Fruit fly (Drosophila melanogaster) whole organism, embryonic: ENCODE measurements around the gene eIF4A.

Experiments used
- CG8478 ChIP-seq: fragments of >200 bp; optimal IDR thresholded peaks from 2 replicates; lab custom pipeline; 2018
- CG9817 ChIP-seq: fragments of 200-800 bp; sonication (Bioruptor generic); optimal IDR thresholded peaks from 2 replicates; lab custom pipeline; 2018; ENCODE audit warnings: missing biosample characterization, mild to moderate bottlenecking, missing genetic modification characterization, moderate library complexity
- Elba2 ChIP-seq: fragments of 200-800 bp; sonication (Bioruptor generic); optimal IDR thresholded peaks from 3 replicates; lab custom pipeline; 2016; ENCODE audit warnings: missing biosample characterization, missing genetic modification characterization
- Opbp ChIP-seq: fragments of 200-800 bp; sonication (Bioruptor generic); IDR thresholded peaks from 3 replicates; pipeline ENCODE4 v1.3.6; 2022; ENCODE audit warnings: missing biosample characterization, missing genetic modification characterization; ENCODE audit not compliant: partially characterized antibody
- Optix ChIP-seq: fragments of 200-800 bp; sonication (Bioruptor generic); IDR thresholded peaks from 3 replicates; pipeline ENCODE4 v1.3.6; 2022; ENCODE audit warnings: missing biosample characterization, missing genetic modification characterization
- Ssrp ChIP-seq: fragments of 200-800 bp; sonication (Bioruptor generic); optimal IDR thresholded peaks from 2 replicates; lab custom pipeline; 2018; ENCODE audit warnings: missing biosample characterization, mild to moderate bottlenecking, missing genetic modification characterization, moderate library complexity
- p53 ChIP-seq: fragments of 200-800 bp; sonication (Bioruptor generic); optimal IDR thresholded peaks from 2 replicates; lab custom pipeline; 2016; ENCODE audit warnings: missing biosample characterization, missing genetic modification characterization
- pan ChIP-seq, 4 experiments: fragments of >200 bp in 3 of 4; fragments of 200-800 bp in 1 of 4; sonication (Bioruptor generic) in 1 of 4; optimal IDR thresholded peaks in 3 of 4; IDR thresholded peaks in 1 of 4; 2 replicates each; pipeline versions ENCODE4 v1.3.6 to Lab custom; 2017 to 2022; ENCODE audit warnings: missing biosample characterization in 2 of 4, missing genetic modification characterization in 2 of 4, mixed read lengths in 1 of 4
- sug ChIP-seq: fragments of 200-800 bp; optimal IDR thresholded peaks from 2 replicates; lab custom pipeline; 2019; ENCODE audit warnings: missing biosample characterization, mild to moderate bottlenecking, missing genetic modification characterization, moderate library complexity

DNA sequence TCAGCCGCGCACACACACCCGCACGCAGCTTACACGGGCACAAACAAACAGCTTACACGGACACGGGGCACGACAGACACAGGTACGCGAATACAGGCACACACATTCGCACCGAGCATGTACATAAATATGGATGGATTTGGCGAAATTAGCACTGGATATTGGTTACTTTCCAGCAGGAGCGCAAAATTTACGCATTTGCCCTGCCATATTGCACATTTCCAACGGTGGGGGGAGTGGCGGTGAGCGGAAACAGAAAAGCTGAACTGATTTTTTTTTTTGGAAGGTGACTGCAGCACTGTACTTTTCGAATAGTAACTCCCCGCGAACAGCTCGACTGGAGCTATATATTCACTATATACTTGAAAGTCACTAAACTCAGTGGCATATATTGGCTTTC is 16.8 kb downstream of the eIF4A start:
- no peak for TF ChIP-seq Optix (GFP tag; lab: Robert Waterston, UW)
- no peak for TF ChIP-seq Elba2 (GFP tag; lab: Kevin White, UChicago)
- TF ChIP-seq sug (tag; lab: Kevin White, UChicago) = no peak
- TF ChIP-seq Opbp (GFP tag; lab: Robert Waterston, UW) = no peak
- TF ChIP-seq pan (optimal IDR thresholded peaks at IDR 0.05; lab: Kevin White, UChicago) = no peak
- TF ChIP-seq pan (GFP tag; optimal IDR thresholded peaks at IDR 0.05 in 1 of 2, IDR thresholded peaks at IDR 0.05 in 1 of 2) = no peak
- no peak for TF ChIP-seq Ssrp (tag; lab: Kevin White, UChicago)
- no peak for TF ChIP-seq p53 (GFP tag; lab: Kevin White, UChicago)
- TF ChIP-seq CG9817 (tag; lab: Kevin White, UChicago) = no peak
- TF ChIP-seq CG8478 (lab: Kevin White, UChicago) = no peak
